Fruit fly (Drosophila melanogaster) whole organism: ENCODE data around the gene Sas10.

Source experiments
- CG8478 ChIP-seq: fragments of >200 bp; optimal IDR thresholded peaks from 2 replicates; lab custom pipeline; 2018; ENCODE audit warnings: inconsistent platforms
- Dll ChIP-seq: fragments of >200 bp; optimal IDR thresholded peaks from 2 replicates; lab custom pipeline; 2017
- EcR ChIP-seq, 2 experiments: fragments of >200 bp; optimal IDR thresholded peaks; 2 replicates each; lab custom pipeline; 2017; ENCODE audit warnings: missing biosample characterization in 2 of 2, missing genetic modification characterization in 2 of 2, missing genetic modification reagents in 2 of 2
- psq ChIP-seq: fragments of >200 bp; optimal IDR thresholded peaks from 2 replicates; lab custom pipeline; 2017

DNA sequence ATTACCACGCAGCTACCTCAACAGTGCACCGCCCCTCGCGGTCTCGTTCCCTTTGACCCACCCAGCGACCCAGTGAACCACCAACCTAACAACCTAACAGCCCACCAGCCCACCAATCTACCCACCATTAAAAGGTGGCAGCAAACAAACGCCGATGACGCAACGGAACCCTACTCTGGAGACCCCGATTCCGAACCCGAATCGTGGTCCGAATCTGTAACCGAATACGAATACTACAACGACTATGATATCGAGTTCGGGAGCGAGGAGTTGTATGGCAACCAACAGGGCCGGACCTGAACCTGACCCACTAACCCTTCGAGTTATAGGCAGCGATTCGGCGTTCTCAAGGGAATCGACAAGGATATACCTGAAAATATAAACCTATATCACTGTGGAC, 20.1 kb downstream of the Sas10 start:
- TF ChIP-seq EcR (GFP tag; optimal IDR thresholded peaks at IDR 0.05; lab: Kevin White, UChicago) = no peak
- TF ChIP-seq Dll = no peak
- TF ChIP-seq psq (lab: Kevin White, UChicago) = no peak
- no peak for TF ChIP-seq CG8478 (lab: Kevin White, UChicago)
